Worm (Caenorhabditis elegans): ENCODE data around the gene F15B9.10.

F15B9.10 gene

DNA sequence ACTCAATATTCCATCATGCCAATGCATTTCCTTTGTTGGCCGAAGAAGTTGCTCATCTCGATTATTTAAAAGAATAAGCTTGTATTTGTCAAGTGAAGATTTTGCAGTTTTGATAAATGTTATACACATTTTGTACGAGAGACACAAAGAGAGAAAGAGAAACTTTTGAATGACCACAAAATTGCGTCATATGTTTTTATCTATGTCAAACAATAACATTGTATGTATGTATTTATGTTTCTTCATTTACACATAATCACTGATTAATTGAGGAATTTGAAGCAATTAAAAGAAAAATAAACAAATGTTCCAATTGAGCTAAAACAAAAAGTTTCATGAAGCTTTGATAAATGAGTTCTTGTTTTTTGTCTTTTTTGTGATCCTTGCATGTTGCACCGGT, 45.5 kb downstream of the F15B9.10 start, which contains the start of gene hrg-9:
TSS of gene hrg-9 (minus strand) at position 152 of the 400 bp plus-strand sequence.
- no peak for TF ChIP-seq ztf-11 (tag; optimal IDR thresholded peaks at IDR 0.05)
- no peak for TF ChIP-seq snpc-4 (tag; optimal IDR thresholded peaks at IDR 0.05)
- TF ChIP-seq ceh-16 (tag; optimal IDR thresholded peaks at IDR 0.05) = no peak
- peak; percentile 96 for TF ChIP-seq nhr-129 (tag; optimal IDR thresholded peaks at IDR 0.05)
- TF ChIP-seq crh-2 (tag; optimal IDR thresholded peaks at IDR 0.05) = peak; percentile 3
- TF ChIP-seq fos-1 (tag; optimal IDR thresholded peaks at IDR 0.05) = peak; percentile 6
- no peak for TF ChIP-seq egl-27 (tag; optimal IDR thresholded peaks at IDR 0.05)
- TF ChIP-seq nhr-21 (tag; optimal IDR thresholded peaks at IDR 0.05) = no peak
- no peak for TF ChIP-seq lin-39 (tag; optimal IDR thresholded peaks at IDR 0.05)
- no peak for TF ChIP-seq nhr-77 (tag; optimal IDR thresholded peaks at IDR 0.05)
- no peak for TF ChIP-seq unc-55 (GFP tag; optimal IDR thresholded peaks at IDR 0.05)
- no peak for TF ChIP-seq sem-4 (tag; optimal IDR thresholded peaks at IDR 0.05)
- peak; percentile 34 for TF ChIP-seq nhr-25 (tag; optimal IDR thresholded peaks at IDR 0.05)
- no peak for TF ChIP-seq lin-13 (GFP tag; optimal IDR thresholded peaks at IDR 0.05)
- peak in 1 of 2 experiments; percentile 33 for TF ChIP-seq lsy-2 (tag; optimal IDR thresholded peaks at IDR 0.05)

DNA sequence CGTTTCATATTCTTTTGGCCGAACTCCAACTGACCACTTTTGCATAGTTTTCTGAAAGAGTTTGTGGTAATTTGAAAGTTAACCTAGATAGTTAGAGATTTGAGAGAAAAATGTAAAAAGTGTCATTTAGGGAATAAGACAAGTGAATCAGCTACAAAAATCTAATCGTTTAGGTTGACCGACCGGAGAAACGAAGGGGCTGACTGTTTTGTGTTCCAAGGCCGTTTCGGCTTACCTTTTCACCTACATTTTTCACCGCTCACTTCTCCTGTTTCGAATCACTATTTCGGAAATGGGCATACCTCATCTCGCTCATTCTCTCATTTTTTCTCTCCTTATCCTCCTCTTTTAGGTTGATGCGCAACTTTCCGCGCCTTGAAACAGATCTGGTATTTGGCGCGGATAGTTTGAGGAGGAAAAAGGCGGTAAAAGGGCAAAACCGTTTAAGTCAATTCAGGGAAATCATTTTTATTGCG, 47.6 kb downstream of the F15B9.10 start, which contains the start of gene mpst-7:
TSS of gene mpst-7 (minus strand) at position 51 of the 476 bp plus-strand sequence.
- TF ChIP-seq F13H6.1 (tag; optimal IDR thresholded peaks at IDR 0.05) = no peak
- no peak for TF ChIP-seq zag-1 (tag; optimal IDR thresholded peaks at IDR 0.05)
- no peak for TF ChIP-seq crh-2 (tag; optimal IDR thresholded peaks at IDR 0.05)
- no peak for TF ChIP-seq nhr-23 (tag; optimal IDR thresholded peaks at IDR 0.05)
- peak; percentile 35 for TF ChIP-seq fos-1 (tag; optimal IDR thresholded peaks at IDR 0.05)
- peak; percentile 20 for TF ChIP-seq nhr-25 (tag; optimal IDR thresholded peaks at IDR 0.05)

Measured in whole organism, L2 larva.